Fruit fly (Drosophila melanogaster) whole organism: ENCODE results near the gene CG1146.

ENCODE experiments used
- Dll ChIP-seq: fragments of >200 bp; optimal IDR thresholded peaks from 2 replicates; lab custom pipeline; 2017
- EcR ChIP-seq, 2 experiments: fragments of >200 bp; optimal IDR thresholded peaks; 2 replicates each; lab custom pipeline; 2017; ENCODE audit warnings: missing biosample characterization in 2 of 2, missing genetic modification characterization in 2 of 2, missing genetic modification reagents in 2 of 2
- pan ChIP-seq: fragments of >200 bp; optimal IDR thresholded peaks from 2 replicates; lab custom pipeline; 2017
- psq ChIP-seq: fragments of >200 bp; optimal IDR thresholded peaks from 2 replicates; lab custom pipeline; 2017
- usp ChIP-seq: fragments of >200 bp; optimal IDR thresholded peaks from 2 replicates; lab custom pipeline; 2017; ENCODE audit warnings: missing biosample characterization, missing genetic modification characterization, mixed read lengths

DNA sequence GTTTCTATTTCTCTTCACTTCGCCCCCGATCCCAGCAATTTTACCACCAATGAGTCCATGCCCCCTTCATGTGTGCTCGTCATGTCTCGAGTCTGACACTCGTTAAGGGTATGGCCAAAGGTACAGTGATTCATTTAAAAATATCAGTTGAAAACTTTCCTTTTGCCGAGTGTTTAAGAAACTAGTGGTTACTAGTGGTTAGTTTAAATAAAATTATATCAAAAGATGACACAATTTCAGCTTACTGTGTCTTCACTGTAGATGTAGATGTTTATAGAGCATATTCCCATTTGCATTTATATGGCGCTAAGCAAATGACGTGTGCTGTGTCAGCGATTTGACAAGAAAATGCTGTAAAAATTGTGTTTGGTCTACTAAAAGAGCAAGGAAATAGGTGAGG, 43.8 kb downstream of the CG1146 start:
- TF ChIP-seq Dll (lab: Kevin White, UChicago) = no peak
- no peak for TF ChIP-seq pan
- no peak for TF ChIP-seq psq (lab: Kevin White, UChicago)
- TF ChIP-seq usp (GFP tag; lab: Kevin White, UChicago) = no peak
- TF ChIP-seq EcR (GFP tag; optimal IDR thresholded peaks at IDR 0.05; lab: Kevin White, UChicago) = no peak
